Fruit fly (Drosophila melanogaster): Measurements from ENCODE around the gene CG7296.
A peak's percentile ranks its signal among the peaks of the same experiment; 100 is the strongest.

dm6 chr2L:10665603-10666002 lies 21.3 kb downstream of the CG7296 start:
- TF ChIP-seq CG6808 (GFP tag; optimal IDR thresholded peaks at IDR 0.05) (peak; percentile 17), Sox15 (GFP tag; optimal IDR thresholded peaks at IDR 0.05) (peak; percentile 64), OdsH (GFP tag; optimal IDR thresholded peaks at IDR 0.05) (peak; percentile 88)
